Worm (Caenorhabditis elegans) whole organism, mixed stage, embryonic: ENCODE measurements around the gene mrp-1.
A peak's percentile ranks its signal among the peaks of the same experiment; 100 is the strongest.

Source experiments
- M03D4.4 ChIP-seq: sonication (generic microtip); optimal IDR thresholded peaks from 2 replicates; lab custom pipeline; 2017; ENCODE audit warnings: mild to moderate bottlenecking, missing genetic modification characterization, missing compliant biosample characterization
- bed-3 ChIP-seq: fragments of 200-800 bp; sonication (Bioruptor generic); optimal IDR thresholded peaks from 3 replicates; lab custom pipeline; 2018; ENCODE audit warnings: mild to moderate bottlenecking, missing genetic modification characterization, moderate library complexity, missing compliant biosample characterization
- blmp-1 ChIP-seq: fragments of 150-350 bp; optimal IDR thresholded peaks from 2 replicates; lab custom pipeline; 2014; ENCODE audit warnings: missing biosample characterization, missing genetic modification characterization
- ceh-39 ChIP-seq: fragments of 150-350 bp; optimal IDR thresholded peaks from 2 replicates; lab custom pipeline; 2014; ENCODE audit warnings: missing biosample characterization, missing genetic modification characterization
- ceh-43 ChIP-seq: fragments of 200-800 bp; sonication (Bioruptor generic); optimal IDR thresholded peaks from 2 replicates; lab custom pipeline; 2018; ENCODE audit warnings: mild to moderate bottlenecking, missing genetic modification characterization, moderate library complexity, missing compliant biosample characterization
- ceh-83 ChIP-seq: fragments of 200-800 bp; sonication (Bioruptor generic); optimal IDR thresholded peaks from 2 replicates; lab custom pipeline; 2018; ENCODE audit warnings: mild to moderate bottlenecking, missing genetic modification characterization, missing compliant biosample characterization
- ces-1 ChIP-seq: fragments of 150-350 bp; optimal IDR thresholded peaks from 2 replicates; lab custom pipeline; 2014; ENCODE audit warnings: missing biosample characterization, missing genetic modification reagents, missing genetic modification characterization
- cnd-1 ChIP-seq: fragments of 200-800 bp; sonication (Bioruptor generic); optimal IDR thresholded peaks from 2 replicates; lab custom pipeline; 2018; ENCODE audit warnings: mild to moderate bottlenecking, missing genetic modification characterization, missing compliant biosample characterization
- drap-1 ChIP-seq: fragments of 200-800 bp; sonication (Bioruptor generic); optimal IDR thresholded peaks from 3 replicates; lab custom pipeline; 2018; ENCODE audit warnings: mild to moderate bottlenecking, missing genetic modification characterization, missing compliant biosample characterization
- elt-3 ChIP-seq: fragments of 150-350 bp; optimal IDR thresholded peaks from 2 replicates; lab custom pipeline; 2014; ENCODE audit warnings: missing biosample characterization, missing genetic modification characterization
- flh-1 ChIP-seq: fragments of 200-800 bp; sonication (Bioruptor generic); optimal IDR thresholded peaks from 2 replicates; lab custom pipeline; 2018; ENCODE audit warnings: mild to moderate bottlenecking, missing genetic modification characterization, moderate library complexity, missing compliant biosample characterization
- ham-2 ChIP-seq: fragments of 200-800 bp; sonication (Bioruptor generic); optimal IDR thresholded peaks from 2 replicates; lab custom pipeline; 2018; ENCODE audit warnings: mild to moderate bottlenecking, missing genetic modification characterization, missing compliant biosample characterization
- hlh-1 ChIP-seq: fragments of 150-350 bp; optimal IDR thresholded peaks from 2 replicates; lab custom pipeline; 2014; ENCODE audit warnings: missing biosample characterization, missing genetic modification reagents, missing genetic modification characterization
- lin-13 ChIP-seq: fragments of 150-350 bp; optimal IDR thresholded peaks from 2 replicates; lab custom pipeline; 2014; ENCODE audit warnings: missing biosample characterization, missing genetic modification characterization
- lin-32 ChIP-seq: fragments of 200-800 bp; sonication (Bioruptor generic); optimal IDR thresholded peaks from 2 replicates; lab custom pipeline; 2018; ENCODE audit warnings: mild to moderate bottlenecking, missing genetic modification characterization, missing compliant biosample characterization
- lsy-2 ChIP-seq: fragments of 150-350 bp; optimal IDR thresholded peaks from 2 replicates; lab custom pipeline; 2014; ENCODE audit warnings: missing biosample characterization, missing genetic modification characterization
- mab-5 ChIP-seq: fragments of 150-350 bp; optimal IDR thresholded peaks from 2 replicates; lab custom pipeline; 2014; ENCODE audit warnings: missing biosample characterization, missing genetic modification characterization
- mep-1 ChIP-seq: fragments of 150-350 bp; optimal IDR thresholded peaks from 2 replicates; lab custom pipeline; 2017; ENCODE audit warnings: missing biosample characterization, missing genetic modification reagents, missing genetic modification characterization, inconsistent platforms
- mls-2 ChIP-seq: sonication (generic microtip); optimal IDR thresholded peaks from 2 replicates; lab custom pipeline; 2016; ENCODE audit warnings: mild to moderate bottlenecking, missing genetic modification characterization, moderate library complexity, missing compliant biosample characterization
- nhr-12 ChIP-seq: fragments of 150-350 bp; optimal IDR thresholded peaks from 2 replicates; lab custom pipeline; 2014; ENCODE audit warnings: missing biosample characterization, missing genetic modification characterization
- nhr-2 ChIP-seq: fragments of 150-350 bp; optimal IDR thresholded peaks from 2 replicates; lab custom pipeline; 2014; ENCODE audit warnings: missing biosample characterization, missing genetic modification characterization
- nhr-237 ChIP-seq: fragments of 150-350 bp; optimal IDR thresholded peaks from 2 replicates; lab custom pipeline; 2014; ENCODE audit warnings: missing biosample characterization, missing genetic modification characterization
- nhr-28 ChIP-seq: fragments of 150-350 bp; optimal IDR thresholded peaks from 2 replicates; lab custom pipeline; 2014; ENCODE audit warnings: missing biosample characterization, missing genetic modification characterization
- nhr-76 ChIP-seq: sonication (generic microtip); optimal IDR thresholded peaks from 2 replicates; lab custom pipeline; 2017; ENCODE audit warnings: missing biosample characterization, missing genetic modification characterization
- pha-4 ChIP-seq: fragments of 150-350 bp; optimal IDR thresholded peaks from 2 replicates; lab custom pipeline; 2018; ENCODE audit warnings: missing biosample characterization, missing genetic modification reagents, missing genetic modification characterization
- sem-2 ChIP-seq: fragments of 200-800 bp; sonication (Bioruptor generic); optimal IDR thresholded peaks from 2 replicates; lab custom pipeline; 2018; ENCODE audit warnings: mild to moderate bottlenecking, missing genetic modification characterization, missing compliant biosample characterization
- snpc-4 ChIP-seq: fragments of 150-350 bp; optimal IDR thresholded peaks from 2 replicates; lab custom pipeline; 2014; ENCODE audit warnings: missing biosample characterization, missing genetic modification characterization
- sptf-1 ChIP-seq: sonication (generic microtip); optimal IDR thresholded peaks from 2 replicates; lab custom pipeline; 2017; ENCODE audit warnings: mild to moderate bottlenecking, missing genetic modification characterization, moderate library complexity, missing compliant biosample characterization
- tbx-8 ChIP-seq: fragments of 200-800 bp; sonication (Bioruptor generic); optimal IDR thresholded peaks from 2 replicates; lab custom pipeline; 2018; ENCODE audit warnings: mild to moderate bottlenecking, missing genetic modification characterization, moderate library complexity, missing compliant biosample characterization
- unc-120 ChIP-seq: sonication (generic microtip); optimal IDR thresholded peaks from 2 replicates; lab custom pipeline; 2017; ENCODE audit warnings: missing genetic modification characterization, missing compliant biosample characterization; ENCODE audit not compliant: poor library complexity, severe bottlenecking
- unc-39 ChIP-seq: fragments of 150-350 bp; optimal IDR thresholded peaks from 2 replicates; lab custom pipeline; 2014; ENCODE audit warnings: missing biosample characterization, missing genetic modification characterization
- unc-62 ChIP-seq: fragments of 150-350 bp; optimal IDR thresholded peaks from 2 replicates; lab custom pipeline; 2014; ENCODE audit warnings: missing biosample characterization, missing genetic modification reagents, missing genetic modification characterization
- zip-8 ChIP-seq: fragments of 150-350 bp; optimal IDR thresholded peaks from 2 replicates; lab custom pipeline; 2014; ENCODE audit warnings: missing biosample characterization, missing genetic modification characterization
- ztf-11 ChIP-seq: fragments of 150-350 bp; optimal IDR thresholded peaks from 2 replicates; lab custom pipeline; 2014; ENCODE audit warnings: missing biosample characterization, missing genetic modification characterization

The mrp-1 gene

DNA sequence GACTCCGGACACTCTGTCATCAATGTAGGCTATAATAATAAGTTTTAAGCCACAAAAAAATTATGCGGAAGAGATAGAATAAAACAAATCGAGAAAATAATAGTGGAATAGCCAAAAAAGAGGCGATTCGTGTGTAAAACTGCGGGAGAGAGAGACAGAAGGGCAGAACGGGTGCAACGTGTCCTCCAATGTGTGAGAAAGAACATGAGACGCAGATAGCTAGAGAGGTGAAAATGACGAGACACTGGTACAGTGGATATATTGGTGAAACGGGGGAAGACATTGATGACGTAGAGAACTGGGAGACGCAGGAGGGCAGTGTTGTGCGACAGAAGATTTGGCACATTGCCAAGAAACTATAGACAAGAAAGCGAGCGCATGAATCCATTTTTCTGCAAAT is 52.0 kb downstream of the mrp-1 start, which contains the start of gene F28C10.3:
TSS of gene F28C10.3 (minus strand) at position 101 of the 400 bp plus-strand sequence.
- TF ChIP-seq mls-2 (tag; lab: Kevin White, UChicago) (peak; percentile 37), unc-62 (GFP tag; lab: Kevin White, UChicago) (peak; percentile 82), elt-3 (tag; lab: Kevin White, UChicago) (no peak), mab-5 (tag; lab: Kevin White, UChicago) (no peak), lin-32 (GFP tag; lab: Kevin White, UChicago) (no peak), ceh-39 (tag; lab: Kevin White, UChicago) (peak; percentile 86), sem-2 (GFP tag; lab: Kevin White, UChicago) (no peak), zip-8 (tag; lab: Kevin White, UChicago) (no peak), hlh-1 (tag; lab: Kevin White, UChicago) (peak; percentile 11), ham-2 (GFP tag; lab: Kevin White, UChicago) (peak; percentile 19), unc-39 (no peak), lin-13 (tag; lab: Kevin White, UChicago) (peak; percentile 31), nhr-12 (no peak), unc-120 (peak; percentile 62), blmp-1 (tag; lab: Kevin White, UChicago) (no peak), mep-1 (tag; lab: Kevin White, UChicago) (peak; percentile 42), cnd-1 (tag; lab: Kevin White, UChicago) (peak; percentile 23), ces-1 (GFP tag; lab: Kevin White, UChicago) (peak; percentile 71), snpc-4 (no peak), ceh-43 (peak; percentile 15), drap-1 (GFP tag; lab: Kevin White, UChicago) (no peak), nhr-2 (tag; lab: Kevin White, UChicago) (peak; percentile 16), ztf-11 (no peak), pha-4 (peak; percentile 49), nhr-28 (tag; lab: Kevin White, UChicago) (no peak), nhr-76 (tag; lab: Kevin White, UChicago) (no peak), nhr-237 (peak; percentile 58), ceh-83 (GFP tag; lab: Kevin White, UChicago) (no peak), sptf-1 (peak; percentile 18), lsy-2 (peak; percentile 45), bed-3 (GFP tag; lab: Kevin White, UChicago) (no peak), M03D4.4 (tag; lab: Kevin White, UChicago) (no peak), tbx-8 (no peak)

DNA sequence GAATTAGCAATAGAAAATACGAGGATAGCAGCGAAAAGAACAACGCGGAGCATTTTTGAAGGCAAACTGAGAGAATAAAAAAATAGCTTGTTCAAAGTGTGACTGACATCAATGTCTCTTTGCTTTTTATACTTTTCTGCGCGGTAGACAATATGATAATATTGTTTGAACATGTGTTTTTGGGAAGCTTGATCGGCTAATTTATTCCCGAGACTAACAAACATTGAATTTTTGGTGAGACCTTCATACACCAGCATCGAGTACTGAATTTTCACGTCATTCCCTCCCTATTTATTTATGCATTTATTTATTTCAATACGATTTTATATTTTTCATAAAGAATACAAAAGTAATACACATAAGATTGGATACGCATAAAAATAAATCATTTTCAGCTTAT is 56.8 kb downstream of the mrp-1 start, which contains the start of gene B0310.6:
TSS of gene B0310.6 (minus strand) at position 101 of the 400 bp plus-strand sequence.
- TF ChIP-seq drap-1 (GFP tag; lab: Kevin White, UChicago) = no peak
- TF ChIP-seq ztf-11 = no peak
- TF ChIP-seq, all 35 proteins: peak for 0

DNA sequence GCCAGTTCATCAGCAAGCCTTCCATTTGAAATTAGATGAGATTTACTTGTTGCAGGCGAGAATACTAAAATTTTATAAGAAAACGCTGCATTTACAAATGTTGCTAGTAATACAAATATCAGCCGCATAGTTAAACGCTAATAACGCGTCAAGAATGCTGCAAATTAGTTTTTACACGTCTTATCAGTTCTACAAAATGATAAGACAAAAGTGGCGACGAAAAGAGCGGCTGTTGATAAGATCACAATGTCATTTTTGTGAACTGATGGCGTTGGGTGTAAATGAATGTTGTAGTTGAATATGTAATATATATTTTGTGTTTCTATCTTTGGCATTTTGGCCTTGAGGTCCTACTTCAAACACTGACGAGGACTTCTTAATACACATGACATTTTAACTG is 57.7 kb downstream of the mrp-1 start, which contains the start of gene ugt-46:
TSS of gene ugt-46 (minus strand) at position 279 of the 400 bp plus-strand sequence.
- TF ChIP-seq lin-32 (GFP tag; lab: Kevin White, UChicago) (no peak), nhr-28 (tag; lab: Kevin White, UChicago) (no peak), elt-3 (tag; lab: Kevin White, UChicago) (no peak), bed-3 (GFP tag; lab: Kevin White, UChicago) (no peak), nhr-76 (tag; lab: Kevin White, UChicago) (no peak), unc-62 (GFP tag; lab: Kevin White, UChicago) (no peak), unc-39 (no peak), mab-5 (tag; lab: Kevin White, UChicago) (no peak), ceh-39 (tag; lab: Kevin White, UChicago) (no peak), mep-1 (tag; lab: Kevin White, UChicago) (no peak), drap-1 (GFP tag; lab: Kevin White, UChicago) (no peak), flh-1 (GFP tag; lab: Kevin White, UChicago) (no peak), mls-2 (tag; lab: Kevin White, UChicago) (no peak)

DNA sequence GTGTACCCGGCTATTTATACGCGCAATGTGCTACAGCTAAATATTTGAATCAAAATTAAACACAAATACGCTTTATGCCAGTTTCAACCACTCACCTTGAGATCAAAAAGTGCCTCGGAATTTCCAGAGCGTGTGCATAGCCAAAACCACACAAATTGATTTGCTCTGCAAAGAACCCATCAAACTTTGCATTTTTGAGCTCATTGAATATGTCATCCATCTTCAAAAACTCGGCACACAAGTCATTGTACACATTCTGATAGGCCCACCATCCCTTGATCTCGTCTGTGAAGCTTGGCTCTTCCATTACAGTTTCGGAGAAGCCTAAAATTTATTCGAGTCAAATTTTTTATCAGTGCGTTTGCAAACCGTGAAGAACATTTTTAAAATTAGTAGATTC is 58.3 kb downstream of the mrp-1 start:
- TF ChIP-seq sptf-1 (no peak), blmp-1 (tag; lab: Kevin White, UChicago) (no peak), bed-3 (GFP tag; lab: Kevin White, UChicago) (no peak), pha-4 (no peak), mab-5 (tag; lab: Kevin White, UChicago) (no peak), nhr-237 (no peak), M03D4.4 (tag; lab: Kevin White, UChicago) (no peak), mls-2 (tag; lab: Kevin White, UChicago) (no peak), nhr-76 (tag; lab: Kevin White, UChicago) (no peak), hlh-1 (tag; lab: Kevin White, UChicago) (no peak), nhr-12 (no peak)
